Worm (Caenorhabditis elegans): Measurements from ENCODE around the gene M153.3.

The M153.3 gene

ce11 chrX:12142569-12142968, at the start of gene M153.3:
TSS of gene M153.3 (plus strand) at chrX:12142869.
- peak; percentile 36 for TF ChIP-seq ets-4 (tag; optimal IDR thresholded peaks at IDR 0.05)
- no peak for TF ChIP-seq ceh-2 (tag; optimal IDR thresholded peaks at IDR 0.05)
- no peak for TF ChIP-seq pros-1 (tag; optimal IDR thresholded peaks at IDR 0.05)

ce11 chrX:12093043-12093442, 49.6 kb upstream of the M153.3 start, which contains the start of gene W03G11.4:
TSS of gene W03G11.4 (minus strand) at chrX:12093143.
- TF ChIP-seq ceh-19 (GFP tag; optimal IDR thresholded peaks at IDR 0.05) (no peak), tbx-7 (tag; optimal IDR thresholded peaks at IDR 0.05) (no peak), eyg-1 (tag; optimal IDR thresholded peaks at IDR 0.05) (no peak), fkh-6 (tag; optimal IDR thresholded peaks at IDR 0.05) (no peak), syd-9 (tag; optimal IDR thresholded peaks at IDR 0.05) (no peak), F13H6.1 (tag; optimal IDR thresholded peaks at IDR 0.05) (no peak), Y22D7AL.16 (tag; optimal IDR thresholded peaks at IDR 0.05) (no peak), dve-1 (tag; optimal IDR thresholded peaks at IDR 0.05) (no peak), unc-3 (GFP tag; conservative IDR thresholded peaks at IDR 0.05) (no peak), unc-3 (tag; optimal IDR thresholded peaks at IDR 0.05) (no peak), fkh-10 (GFP tag; optimal IDR thresholded peaks at IDR 0.05) (no peak), rnt-1 (tag; optimal IDR thresholded peaks at IDR 0.05) (no peak), che-1 (tag; optimal IDR thresholded peaks at IDR 0.05) (no peak), ttx-3 (tag; optimal IDR thresholded peaks at IDR 0.05) (no peak), sox-2 (GFP tag; IDR thresholded peaks at IDR 0.05) (no peak)

ce11 chrX:12093992-12094391, 48.7 kb upstream of the M153.3 start:
- no peak for TF ChIP-seq lim-6 (tag; optimal IDR thresholded peaks at IDR 0.05)

ce11 chrX:12095200-12095599, 47.5 kb upstream of the M153.3 start:
- TF ChIP-seq C38D4.7 (GFP tag; optimal IDR thresholded peaks at IDR 0.05) (no peak), ceh-9 (tag; optimal IDR thresholded peaks at IDR 0.05) (no peak), npax-4 (tag; optimal IDR thresholded peaks at IDR 0.05) (no peak), fkh-10 (GFP tag; optimal IDR thresholded peaks at IDR 0.05) (no peak), ztf-16 (tag; optimal IDR thresholded peaks at IDR 0.05) (no peak), ref-2 (tag; optimal IDR thresholded peaks at IDR 0.05) (no peak), hlh-13 (GFP tag; optimal IDR thresholded peaks at IDR 0.05) (no peak), lin-11 (tag; optimal IDR thresholded peaks at IDR 0.05) (no peak), ceh-19 (GFP tag; optimal IDR thresholded peaks at IDR 0.05) (no peak), tbx-7 (tag; optimal IDR thresholded peaks at IDR 0.05) (no peak), pax-1 (tag; optimal IDR thresholded peaks at IDR 0.05) (no peak), K02D7.2 (tag; optimal IDR thresholded peaks at IDR 0.05) (no peak), unc-42 (tag; optimal IDR thresholded peaks at IDR 0.05) (no peak), Y22D7AL.16 (tag; optimal IDR thresholded peaks at IDR 0.05) (no peak), unc-3 (GFP tag; conservative IDR thresholded peaks at IDR 0.05) (no peak), unc-3 (tag; optimal IDR thresholded peaks at IDR 0.05) (no peak)

- TF ChIP-seq syd-9 (tag; optimal IDR thresholded peaks at IDR 0.05) (no peak), ceh-19 (GFP tag; optimal IDR thresholded peaks at IDR 0.05) (no peak), unc-42 (tag; optimal IDR thresholded peaks at IDR 0.05) (no peak), eyg-1 (tag; optimal IDR thresholded peaks at IDR 0.05) (no peak)
Observed at ce11 chrX:12097995-12098394, 44.7 kb upstream of the M153.3 start.

ce11 chrX:12103712-12104111, 39.0 kb upstream of the M153.3 start, which contains the start of gene W03G11.3:
TSS of gene W03G11.3 (minus strand) at chrX:12103812.
- no peak for TF ChIP-seq pha-4 (tag; optimal IDR thresholded peaks at IDR 0.05)
- TF ChIP-seq madf-2 (tag; optimal IDR thresholded peaks at IDR 0.05): no peak
- no peak for TF ChIP-seq hlh-13 (GFP tag; optimal IDR thresholded peaks at IDR 0.05)
- TF ChIP-seq zip-5 (tag; optimal IDR thresholded peaks at IDR 0.05): no peak
- no peak for TF ChIP-seq lim-6 (tag; optimal IDR thresholded peaks at IDR 0.05)
- TF ChIP-seq npax-4 (tag; optimal IDR thresholded peaks at IDR 0.05): no peak
- TF ChIP-seq tbx-7 (tag; optimal IDR thresholded peaks at IDR 0.05): no peak
- TF ChIP-seq hlh-30 (tag; optimal IDR thresholded peaks at IDR 0.05; ENCODE audit: insufficient read depth): no peak
- no peak for TF ChIP-seq unc-42 (tag; optimal IDR thresholded peaks at IDR 0.05)

Data from whole organism, late embryonic.